Worm (Caenorhabditis elegans): ENCODE measurements around the gene F52H2.1.
A peak's percentile ranks its signal among the peaks of the same experiment; 100 is the strongest.

F52H2.1 gene

DNA sequence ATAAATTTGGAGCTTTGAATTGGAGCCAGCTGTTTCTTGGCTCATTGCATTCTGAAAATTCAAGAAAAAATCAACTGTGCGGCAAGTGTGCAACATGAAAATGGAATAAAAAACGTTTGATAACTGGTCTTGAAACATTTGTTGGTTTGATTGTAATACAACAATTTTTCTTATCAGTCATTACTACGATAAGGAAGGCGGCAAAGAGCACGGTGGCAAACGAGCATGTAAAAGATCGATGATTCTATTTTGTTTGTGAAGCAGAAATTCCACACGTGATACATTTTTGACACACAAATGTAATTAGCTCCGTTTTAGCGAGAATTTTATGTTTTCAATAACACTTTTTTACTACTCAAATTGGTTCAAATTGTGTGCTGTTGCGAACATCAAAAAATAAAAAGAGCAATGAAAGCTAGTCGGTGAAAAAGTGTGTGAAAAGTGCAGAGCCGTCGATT, 7.7 kb downstream of the F52H2.1 start, which contains the start of gene H01M10.1:
Gene H01M10.1 (minus strand): TSS at position 51 of the 458 bp plus-strand sequence.
- TF ChIP-seq nhr-80 (tag; optimal IDR thresholded peaks at IDR 0.05), result peak; percentile 76
- TF ChIP-seq hmg-1.2 (GFP tag; IDR thresholded peaks at IDR 0.05), result no peak

ce11 chrX:2581828-2582589, 9.1 kb downstream of the F52H2.1 start:
- TF ChIP-seq F10E7.11 (tag; optimal IDR thresholded peaks at IDR 0.05) (no peak), lin-40 (tag; optimal IDR thresholded peaks at IDR 0.05) (no peak), B0261.1 (tag; optimal IDR thresholded peaks at IDR 0.05) (no peak)

- TF ChIP-seq ztf-25 (GFP tag; IDR thresholded peaks at IDR 0.05) (0 out of 2 replicates have a peak, but pooled peaks have one; percentile 26), T07F8.4 (tag; optimal IDR thresholded peaks at IDR 0.05) (no peak), attf-3 (GFP tag; conservative IDR thresholded peaks at IDR 0.05) (no peak), sptf-2 (GFP tag; optimal IDR thresholded peaks at IDR 0.05) (no peak), egrh-3 (GFP tag; IDR thresholded peaks at IDR 0.05) (peak; percentile 18; the same call in 1 of the 2 replicates)
Observed at ce11 chrX:2583135-2583683, 10.3 kb downstream of the F52H2.1 start.

- TF ChIP-seq F52B5.7 (tag; optimal IDR thresholded peaks at IDR 0.05) (no peak), attf-6 (GFP tag; IDR thresholded peaks at IDR 0.05) (no peak), ZK185.1 (tag; optimal IDR thresholded peaks at IDR 0.05; ENCODE audit: poor library complexity, severe bottlenecking) (no peak), lin-54 (GFP tag; optimal IDR thresholded peaks at IDR 0.05) (no peak), dpl-1 (GFP tag; optimal IDR thresholded peaks at IDR 0.05) (no peak), lsy-27 (tag; optimal IDR thresholded peaks at IDR 0.05; ENCODE audit: borderline replicate concordance, insufficient read depth) (no peak), gei-17 (GFP tag; optimal IDR thresholded peaks at IDR 0.05) (no peak)
Observed at ce11 chrX:2585655-2586054, 12.8 kb downstream of the F52H2.1 start, which contains the start of gene H01M10.2. H01M10.2 (minus strand) TSS chrX:2585755.

- TF ChIP-seq C06A6.2 (GFP tag; conservative IDR thresholded peaks at IDR 0.05) (no peak), zfh-2 (GFP tag; conservative IDR thresholded peaks at IDR 0.05) (no peak), madf-10 (tag; optimal IDR thresholded peaks at IDR 0.05) (no peak), F22D6.2 (tag; optimal IDR thresholded peaks at IDR 0.05) (no peak), mxl-1 (tag; optimal IDR thresholded peaks at IDR 0.05) (no peak), Y67H2A.10 (GFP tag; conservative IDR thresholded peaks at IDR 0.05) (no peak), nhr-120 (GFP tag; IDR thresholded peaks at IDR 0.05) (no peak), F57C9.4 (tag; optimal IDR thresholded peaks at IDR 0.05) (no peak), tbx-9 (tag; optimal IDR thresholded peaks at IDR 0.05; ENCODE audit: borderline replicate concordance) (no peak), zim-3 (tag; optimal IDR thresholded peaks at IDR 0.05) (no peak), nfya-1 (tag; optimal IDR thresholded peaks at IDR 0.05; ENCODE audit: borderline replicate concordance, insufficient read depth) (no peak), ccch-3 (GFP tag; optimal IDR thresholded peaks at IDR 0.05) (no peak), sea-2 (GFP tag; IDR thresholded peaks at IDR 0.05) (no peak), let-607 (tag; optimal IDR thresholded peaks at IDR 0.05) (no peak), ztf-22 (GFP tag; optimal IDR thresholded peaks at IDR 0.05) (no peak), cebp-1 (GFP tag; IDR thresholded peaks at IDR 0.05) (no peak), cebp-1 (tag; optimal IDR thresholded peaks at IDR 0.05) (no peak), ztf-3 (GFP tag; optimal IDR thresholded peaks at IDR 0.05) (no peak), F10E7.11 (tag; optimal IDR thresholded peaks at IDR 0.05) (no peak)
Observed at ce11 chrX:2588012-2588411, 15.1 kb downstream of the F52H2.1 start.
